Worm (Caenorhabditis elegans): Measurements from ENCODE around the gene clec-51.

- TF ChIP-seq T07F8.4 (tag; optimal IDR thresholded peaks at IDR 0.05), result no peak
- TF ChIP-seq chd-7 (tag; optimal IDR thresholded peaks at IDR 0.05), result no peak
- no peak for TF ChIP-seq aptf-3 (GFP tag; IDR thresholded peaks at IDR 0.05)
- no peak for TF ChIP-seq K12H6.12 (tag; optimal IDR thresholded peaks at IDR 0.05)
- TF ChIP-seq madf-10 (tag; optimal IDR thresholded peaks at IDR 0.05), result no peak
These were observed 35.3 kb upstream of the clec-51 start, which contains the start of gene wsp-1 for ce11 chrIV:8198851-8199250.
